Worm (Caenorhabditis elegans) whole organism, early embryonic: ENCODE data around the gene fat-4.
"Not testable (repeated sequence)": the region's sequence is repeated elsewhere in the genome, so short reads cannot be mapped to it uniquely, and the experiment has no call there.

Source experiments
- B0310.2 ChIP-seq: sonication (generic microtip); optimal IDR thresholded peaks from 2 replicates; lab custom pipeline; 2016; ENCODE audit warnings: mild to moderate bottlenecking, missing genetic modification characterization, missing compliant biosample characterization
- F13C5.2 ChIP-seq: sonication (generic microtip); optimal IDR thresholded peaks from 2 replicates; lab custom pipeline; 2017; ENCODE audit warnings: mild to moderate bottlenecking, missing genetic modification characterization, inconsistent platforms, missing compliant biosample characterization
- ama-1 ChIP-seq: fragments of 150-350 bp; optimal IDR thresholded peaks from 2 replicates; lab custom pipeline; 2014
- ceh-13 ChIP-seq: fragments of 200-800 bp; sonication (Bioruptor generic); optimal IDR thresholded peaks from 2 replicates; lab custom pipeline; 2018; ENCODE audit warnings: mild to moderate bottlenecking, missing genetic modification characterization, missing compliant biosample characterization
- ceh-36 ChIP-seq: sonication (generic microtip); optimal IDR thresholded peaks from 2 replicates; lab custom pipeline; 2016; ENCODE audit warnings: missing genetic modification characterization, inconsistent platforms, missing compliant biosample characterization
- ets-7 ChIP-seq: sonication (generic microtip); optimal IDR thresholded peaks from 2 replicates; lab custom pipeline; 2016; ENCODE audit warnings: missing genotype, missing genetic modification characterization, missing compliant biosample characterization
- flt-1 ChIP-seq: fragments of 200-800 bp; sonication (Bioruptor generic); IDR thresholded peaks from 2 replicates; pipeline ENCODE4 v1.3.6; 2022; ENCODE audit warnings: missing genetic modification characterization, missing compliant biosample characterization
- hmbx-1 ChIP-seq: sonication (generic microtip); optimal IDR thresholded peaks from 2 replicates; lab custom pipeline; 2016; ENCODE audit warnings: mild to moderate bottlenecking, missing genetic modification characterization, missing compliant biosample characterization
- hmg-4 ChIP-seq: fragments of 200-800 bp; sonication (Bioruptor generic); optimal IDR thresholded peaks from 2 replicates; lab custom pipeline; 2018; ENCODE audit warnings: mild to moderate bottlenecking, missing genetic modification characterization, missing compliant biosample characterization
- hnd-1 ChIP-seq: sonication (generic microtip); optimal IDR thresholded peaks from 2 replicates; lab custom pipeline; 2016; ENCODE audit warnings: missing genetic modification characterization, missing compliant biosample characterization
- pes-1 ChIP-seq: fragments of 200-800 bp; sonication (Bioruptor generic); IDR thresholded peaks from 2 replicates; pipeline ENCODE4 v1.3.6; 2022; ENCODE audit warnings: missing genetic modification reagents, missing genetic modification characterization, missing compliant biosample characterization
- scrt-1 ChIP-seq: fragments of 200-800 bp; sonication (Bioruptor generic); IDR thresholded peaks from 2 replicates; pipeline ENCODE4 v1.3.6; 2022; ENCODE audit warnings: missing genetic modification characterization, missing compliant biosample characterization
- tbx-37 ChIP-seq: fragments of 200-800 bp; sonication (Bioruptor generic); conservative IDR thresholded peaks from 2 replicates; pipeline ENCODE4 v1.3.6; 2022; ENCODE audit warnings: missing genetic modification reagents, missing genetic modification characterization, missing compliant biosample characterization
- tra-4 ChIP-seq: sonication (generic microtip); optimal IDR thresholded peaks from 2 replicates; lab custom pipeline; 2017; ENCODE audit warnings: missing genetic modification characterization, missing compliant biosample characterization

DNA sequence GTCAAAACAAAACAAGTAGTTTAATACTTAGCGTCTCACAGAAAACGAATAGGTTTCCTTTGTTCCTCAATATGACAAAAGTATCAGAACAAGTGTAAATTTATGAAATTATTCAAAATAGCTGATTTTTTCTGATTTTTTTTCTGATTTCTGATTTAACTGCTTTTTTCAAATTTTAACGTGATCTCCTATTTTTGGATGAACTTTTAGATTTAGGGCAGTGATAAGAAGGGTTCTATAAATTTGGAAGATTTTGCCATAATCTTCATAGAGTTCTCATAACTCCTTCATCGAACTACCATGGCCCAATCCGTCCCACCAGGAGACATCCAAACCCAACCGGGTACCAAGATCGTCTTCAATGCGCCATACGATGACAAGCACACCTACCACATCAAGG, 29.5 kb upstream of the fat-4 start, which contains the start of gene msp-78:
- not testable (repeated sequence) for TF ChIP-seq ceh-13 (GFP tag; lab: Kevin White, UChicago); B0310.2 (tag; lab: Kevin White, UChicago); tra-4; scrt-1 (GFP tag; lab: Robert Waterston, UW); hmg-4 (GFP tag; lab: Kevin White, UChicago); tbx-37 (GFP tag; lab: Robert Waterston, UW); hmbx-1 (tag; lab: Kevin White, UChicago); ama-1; flt-1 (GFP tag; lab: Robert Waterston, UW); pes-1 (GFP tag; lab: Robert Waterston, UW); ets-7 (tag; lab: Kevin White, UChicago); ceh-36 (tag; lab: Kevin White, UChicago); hnd-1; F13C5.2 (tag; lab: Kevin White, UChicago)
